Fruit fly (Drosophila melanogaster): ENCODE results near the gene yip2.

Gene yip2

DNA sequence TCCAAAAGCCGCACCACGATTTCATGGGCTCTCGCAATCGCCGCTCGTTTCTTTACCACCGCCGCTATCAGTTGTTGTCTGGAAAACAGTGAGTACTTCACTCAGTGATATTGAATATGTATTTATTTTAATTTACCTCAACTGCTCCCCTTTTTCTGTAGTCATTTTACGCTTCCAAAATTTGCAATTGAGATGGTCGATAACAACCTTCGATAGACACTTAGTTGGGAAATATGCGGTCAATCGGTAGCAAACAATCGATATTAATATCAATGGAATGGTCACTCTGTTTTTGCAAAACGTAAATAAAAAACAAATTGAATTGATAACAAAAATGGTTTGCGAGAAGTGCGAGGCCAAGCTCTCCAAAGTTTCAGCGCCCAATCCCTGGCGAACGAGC, 24.5 kb upstream of the yip2 start, which contains the start of the genes CG34183 and CG4537 (continued):
- TF ChIP-seq vnd (GFP tag; IDR thresholded peaks at IDR 0.05; ENCODE audit: partially characterized antibody), result peak; percentile 85
- no peak for TF ChIP-seq HHEX (GFP tag; optimal IDR thresholded peaks at IDR 0.05)
- TF ChIP-seq Mes4 (GFP tag; optimal IDR thresholded peaks at IDR 0.05), result no peak
- TF ChIP-seq Hsf (GFP tag; optimal IDR thresholded peaks at IDR 0.05), result no peak
- peak; percentile 95 for TF ChIP-seq CG34224 (GFP tag; IDR thresholded peaks at IDR 0.05; ENCODE audit: partially characterized antibody)
- TF ChIP-seq CG6683 (GFP tag; optimal IDR thresholded peaks at IDR 0.05), result no peak
- TF ChIP-seq Ets65A (GFP tag), result no peak
- no peak for TF ChIP-seq CG33213 (GFP tag; optimal IDR thresholded peaks at IDR 0.05)
- TF ChIP-seq D19A (tag; optimal IDR thresholded peaks at IDR 0.05), result no peak
- no peak for TF ChIP-seq lbe (GFP tag; optimal IDR thresholded peaks at IDR 0.05)
- no peak for TF ChIP-seq CG18011 (GFP tag; optimal IDR thresholded peaks at IDR 0.05)
- TF ChIP-seq jigr1 (GFP tag; IDR thresholded peaks at IDR 0.05), result no peak
- no peak for TF ChIP-seq B-H1 (GFP tag; IDR thresholded peaks at IDR 0.05)
- TF ChIP-seq CG7745 (tag; optimal IDR thresholded peaks at IDR 0.05), result no peak
- no peak for TF ChIP-seq Nf-YB (GFP tag; optimal IDR thresholded peaks at IDR 0.05)
- no peak for TF ChIP-seq Oli (tag; optimal IDR thresholded peaks at IDR 0.05)
- no peak for TF ChIP-seq CG5180 (GFP tag; optimal IDR thresholded peaks at IDR 0.05)
- TF ChIP-seq Awh (GFP tag; IDR thresholded peaks at IDR 0.05), result no peak
- TF ChIP-seq CG1233 (GFP tag; optimal IDR thresholded peaks at IDR 0.05), result no peak
- no peak for TF ChIP-seq CG4360 (GFP tag; IDR thresholded peaks at IDR 0.05)
- TF ChIP-seq slbo (GFP tag; IDR thresholded peaks at IDR 0.05), result peak; percentile 21; the same call in 1 of the 2 replicates
- TF ChIP-seq fd64A (GFP tag; optimal IDR thresholded peaks at IDR 0.05), result no peak
- TF ChIP-seq D19B (GFP tag; optimal IDR thresholded peaks at IDR 0.05), result no peak
- no peak for TF ChIP-seq NfI (GFP tag; optimal IDR thresholded peaks at IDR 0.05)
- TF ChIP-seq Dbx (GFP tag; IDR thresholded peaks at IDR 0.05), result no peak
- peak; percentile 2 for TF ChIP-seq NC2β (GFP tag; optimal IDR thresholded peaks at IDR 0.05)
- TF ChIP-seq CG8290 (GFP tag; optimal IDR thresholded peaks at IDR 0.05), result no peak
- peak in 1 of 2 experiments; percentile 34 for TF ChIP-seq CG8290 (tag; optimal IDR thresholded peaks at IDR 0.05)
- TF ChIP-seq gsb-n (tag; optimal IDR thresholded peaks at IDR 0.05), result no peak
- peak; percentile 72 for TF ChIP-seq CG9797 (GFP tag; optimal IDR thresholded peaks at IDR 0.05)
- no peak for TF ChIP-seq tio (GFP tag; optimal IDR thresholded peaks at IDR 0.05)
- peak; percentile 13 for TF ChIP-seq nmo (GFP tag; optimal IDR thresholded peaks at IDR 0.05)
- TF ChIP-seq Vsx1 (GFP tag; optimal IDR thresholded peaks at IDR 0.05), result no peak
- TF ChIP-seq CG15696 (tag; optimal IDR thresholded peaks at IDR 0.05), result no peak
- no peak for TF ChIP-seq bowl (GFP tag; IDR thresholded peaks at IDR 0.05)
- peak; percentile 57 for TF ChIP-seq CHES-1-like (GFP tag; optimal IDR thresholded peaks at IDR 0.05)
- TF ChIP-seq luna (GFP tag; optimal IDR thresholded peaks at IDR 0.05), result no peak
- TF ChIP-seq Sry-δ (GFP tag; optimal IDR thresholded peaks at IDR 0.05), result peak; percentile 91
- TF ChIP-seq nau (GFP tag; optimal IDR thresholded peaks at IDR 0.05), result no peak
- TF ChIP-seq Optix (GFP tag; IDR thresholded peaks at IDR 0.05), result no peak
- TF ChIP-seq Chrac-16 (GFP tag; optimal IDR thresholded peaks at IDR 0.05), result no peak
- TF ChIP-seq twi (tag; optimal IDR thresholded peaks at IDR 0.05), result no peak
- TF ChIP-seq CG12942 (GFP tag; optimal IDR thresholded peaks at IDR 0.05), result no peak
- TF ChIP-seq Lim3 (GFP tag; IDR thresholded peaks at IDR 0.05), result no peak
- TF ChIP-seq Side (GFP tag; optimal IDR thresholded peaks at IDR 0.05), result no peak
- no peak for TF ChIP-seq CG18599 (GFP tag; optimal IDR thresholded peaks at IDR 0.05)
- TF ChIP-seq dpn (GFP tag; optimal IDR thresholded peaks at IDR 0.05), result no peak
- no peak for TF ChIP-seq NC2α (GFP tag; optimal IDR thresholded peaks at IDR 0.05)
- no peak for TF ChIP-seq kay (GFP tag; optimal IDR thresholded peaks at IDR 0.05)
- TF ChIP-seq CG4424 (GFP tag; optimal IDR thresholded peaks at IDR 0.05), result no peak
- no peak for TF ChIP-seq zfh1 (GFP tag; IDR thresholded peaks at IDR 0.05)
- peak; percentile 5 for TF ChIP-seq CG2120 (GFP tag; optimal IDR thresholded peaks at IDR 0.05)

Data from whole organism, embryonic.